Fruit fly (Drosophila melanogaster) whole organism, adult: ENCODE results near the gene CG32533.

ENCODE experiments used
- CG11617 ChIP-seq: fragments of 200-800 bp; sonication (Bioruptor generic); optimal IDR thresholded peaks from 2 replicates; lab custom pipeline; 2017; ENCODE audit warnings: mild to moderate bottlenecking, missing biosample characterization, missing genetic modification reagents, missing genetic modification characterization
- CG12768 ChIP-seq: fragments of 200-800 bp; sonication (Bioruptor generic); optimal IDR thresholded peaks from 2 replicates; lab custom pipeline; 2017; ENCODE audit warnings: missing biosample characterization, missing genetic modification characterization, mild to moderate bottlenecking, moderate library complexity, missing genetic modification reagents
- CG14711 ChIP-seq: fragments of 200-800 bp; sonication (Bioruptor generic); optimal IDR thresholded peaks from 2 replicates; lab custom pipeline; 2018; ENCODE audit warnings: missing biosample characterization, mild to moderate bottlenecking, missing genetic modification characterization, moderate library complexity
- CG1620 ChIP-seq: fragments of 200-800 bp; sonication (Bioruptor generic); optimal IDR thresholded peaks from 2 replicates; lab custom pipeline; 2016; ENCODE audit warnings: missing biosample characterization, missing genetic modification characterization
- CG33017 ChIP-seq: fragments of 200-800 bp; sonication (Bioruptor generic); optimal IDR thresholded peaks from 2 replicates; lab custom pipeline; 2018; ENCODE audit warnings: missing biosample characterization, mild to moderate bottlenecking, missing genetic modification characterization, moderate library complexity
- CG5204 ChIP-seq: fragments of 200-800 bp; sonication (Bioruptor generic); optimal IDR thresholded peaks from 2 replicates; lab custom pipeline; 2016; ENCODE audit warnings: missing biosample characterization, missing genetic modification characterization
- CG7045 ChIP-seq: fragments of 200-800 bp; sonication (Bioruptor generic); optimal IDR thresholded peaks from 2 replicates; lab custom pipeline; 2017; ENCODE audit warnings: missing biosample characterization, mild to moderate bottlenecking, missing genetic modification characterization
- CG7101 ChIP-seq: fragments of 200-800 bp; sonication (Bioruptor generic); optimal IDR thresholded peaks from 2 replicates; lab custom pipeline; 2018; ENCODE audit warnings: missing biosample characterization, mild to moderate bottlenecking, missing genetic modification characterization, moderate library complexity
- Clk ChIP-seq: fragments of 200-800 bp; sonication (Bioruptor generic); optimal IDR thresholded peaks from 2 replicates; lab custom pipeline; 2017; ENCODE audit warnings: missing biosample characterization, missing genetic modification characterization
- Crg-1 ChIP-seq: fragments of 200-800 bp; sonication (Bioruptor generic); optimal IDR thresholded peaks from 2 replicates; lab custom pipeline; 2016; ENCODE audit warnings: missing biosample characterization, missing genetic modification characterization
- Hr96 ChIP-seq: fragments of 200-800 bp; sonication (Bioruptor generic); optimal IDR thresholded peaks from 2 replicates; lab custom pipeline; 2016; ENCODE audit warnings: missing biosample characterization, missing genetic modification characterization
- Mnt ChIP-seq: fragments of 200-800 bp; sonication (Bioruptor generic); optimal IDR thresholded peaks from 2 replicates; lab custom pipeline; 2016; ENCODE audit warnings: missing biosample characterization, mild to moderate bottlenecking, missing genetic modification characterization
- bab1 ChIP-seq: fragments of 200-800 bp; sonication (Bioruptor generic); optimal IDR thresholded peaks from 3 replicates; lab custom pipeline; 2019; ENCODE audit warnings: missing biosample characterization, mild to moderate bottlenecking, missing genetic modification characterization, moderate library complexity
- cic ChIP-seq: fragments of 200-800 bp; sonication (Bioruptor generic); optimal IDR thresholded peaks from 2 replicates; lab custom pipeline; 2017; ENCODE audit warnings: missing biosample characterization, mild to moderate bottlenecking, missing genetic modification characterization, moderate library complexity
- cnc ChIP-seq, 2 experiments: fragments of >200 bp; optimal IDR thresholded peaks; 2 replicates each; lab custom pipeline; 2017
- kay ChIP-seq: fragments of 200-800 bp; sonication (Bioruptor generic); peaks from one replicate; lab custom pipeline; 2016; ENCODE audit warnings: missing biosample characterization, missing genetic modification characterization, borderline replicate concordance
- ovo ChIP-seq: fragments of 200-800 bp; sonication (Bioruptor generic); optimal IDR thresholded peaks from 2 replicates; lab custom pipeline; 2016; ENCODE audit warnings: missing biosample characterization, missing genetic modification characterization
- pad ChIP-seq: fragments of 200-800 bp; sonication (Bioruptor generic); optimal IDR thresholded peaks from 3 replicates; lab custom pipeline; 2017; ENCODE audit warnings: missing biosample characterization, missing genetic modification characterization, mild to moderate bottlenecking, moderate library complexity, missing genetic modification reagents
- tj ChIP-seq: fragments of 200-800 bp; sonication (Bioruptor generic); optimal IDR thresholded peaks from 3 replicates; lab custom pipeline; 2017; ENCODE audit warnings: missing biosample characterization, mild to moderate bottlenecking, missing genetic modification characterization, moderate library complexity
- toe ChIP-seq: fragments of 200-800 bp; sonication (Bioruptor generic); optimal IDR thresholded peaks from 2 replicates; lab custom pipeline; 2016; ENCODE audit warnings: missing biosample characterization, missing genetic modification characterization

CG32533 gene

dm6 chrX:19479134-19479533 lies at the start of gene CG32533:
CG32533 (minus strand) TSS chrX:19479411.
- TF ChIP-seq CG5204 (GFP tag; lab: Kevin White, UChicago) (no peak), CG7101 (tag; lab: Kevin White, UChicago) (no peak)

- TF ChIP-seq Mnt (GFP tag; lab: Kevin White, UChicago), result peak; percentile 36
- TF ChIP-seq CG14711 (tag; lab: Kevin White, UChicago), result no peak
Measured at dm6 chrX:19522597-19522996, 43.4 kb upstream of the CG32533 start.

- no peak for TF ChIP-seq Clk (GFP tag; lab: Kevin White, UChicago)
- TF ChIP-seq bab1 (GFP tag; lab: Kevin White, UChicago), result peak; percentile 18
- TF ChIP-seq toe, result peak; percentile 73
- no peak for TF ChIP-seq CG5204 (GFP tag; lab: Kevin White, UChicago)
- peak; percentile 52 for TF ChIP-seq Hr96 (GFP tag; lab: Kevin White, UChicago)
- TF ChIP-seq CG11617 (GFP tag; lab: Kevin White, UChicago), result peak; percentile 6
- TF ChIP-seq pad (GFP tag; lab: Kevin White, UChicago), result peak; percentile 24
- TF ChIP-seq CG12768 (GFP tag; lab: Kevin White, UChicago), result no peak
- TF ChIP-seq CG1620 (GFP tag; lab: Kevin White, UChicago), result no peak
- no peak for TF ChIP-seq CG7045 (GFP tag; lab: Kevin White, UChicago)
- no peak for TF ChIP-seq CG33017 (tag; lab: Kevin White, UChicago)
- no peak for TF ChIP-seq kay
- TF ChIP-seq ovo (GFP tag; lab: Kevin White, UChicago), result no peak
- peak; percentile 9 for TF ChIP-seq tj (GFP tag; lab: Kevin White, UChicago)
- TF ChIP-seq CG7101 (tag; lab: Kevin White, UChicago), result no peak
- TF ChIP-seq cnc (optimal IDR thresholded peaks at IDR 0.05; lab: Kevin White, UChicago), result no peak
- no peak for TF ChIP-seq cic
- no peak for TF ChIP-seq Crg-1 (GFP tag; lab: Kevin White, UChicago)
- TF ChIP-seq CG14711 (tag; lab: Kevin White, UChicago), result no peak
- peak; percentile 18 for TF ChIP-seq Mnt (GFP tag; lab: Kevin White, UChicago)
Measured at dm6 chrX:19521753-19522383, 42.7 kb upstream of the CG32533 start, which contains the start of the genes Idh3a and CoRest. Idh3a (minus strand) TSS chrX:19521810. CoRest (plus strand) TSS chrX:19521929.

dm6 chrX:19520888-19521287 lies 41.7 kb upstream of the CG32533 start:
- TF ChIP-seq CG12768 (GFP tag; lab: Kevin White, UChicago) (no peak), CG7101 (tag; lab: Kevin White, UChicago) (no peak), Crg-1 (GFP tag; lab: Kevin White, UChicago) (peak; percentile 3), Clk (GFP tag; lab: Kevin White, UChicago) (no peak), cic (peak; percentile 16), Mnt (GFP tag; lab: Kevin White, UChicago) (peak; percentile 39), CG14711 (tag; lab: Kevin White, UChicago) (no peak)

- no peak for TF ChIP-seq Clk (GFP tag; lab: Kevin White, UChicago)
- TF ChIP-seq Hr96 (GFP tag; lab: Kevin White, UChicago), result no peak
- TF ChIP-seq kay, result no peak
- no peak for TF ChIP-seq CG1620 (GFP tag; lab: Kevin White, UChicago)
- TF ChIP-seq pad (GFP tag; lab: Kevin White, UChicago), result no peak
- no peak for TF ChIP-seq CG11617 (GFP tag; lab: Kevin White, UChicago)
- TF ChIP-seq CG14711 (tag; lab: Kevin White, UChicago), result no peak
- TF ChIP-seq Mnt (GFP tag; lab: Kevin White, UChicago), result no peak
- TF ChIP-seq CG7101 (tag; lab: Kevin White, UChicago), result no peak
- no peak for TF ChIP-seq toe
- no peak for TF ChIP-seq CG12768 (GFP tag; lab: Kevin White, UChicago)
- no peak for TF ChIP-seq CG5204 (GFP tag; lab: Kevin White, UChicago)
- TF ChIP-seq cnc (optimal IDR thresholded peaks at IDR 0.05; lab: Kevin White, UChicago), result no peak
- TF ChIP-seq bab1 (GFP tag; lab: Kevin White, UChicago), result no peak
- TF ChIP-seq CG7045 (GFP tag; lab: Kevin White, UChicago), result no peak
- no peak for TF ChIP-seq tj (GFP tag; lab: Kevin White, UChicago)
- TF ChIP-seq Crg-1 (GFP tag; lab: Kevin White, UChicago), result no peak
Measured at dm6 chrX:19520376-19520775, 41.2 kb upstream of the CG32533 start.

dm6 chrX:19510204-19510603 lies 31.0 kb upstream of the CG32533 start:
- TF ChIP-seq pad (GFP tag; lab: Kevin White, UChicago), result peak; percentile 77
- TF ChIP-seq CG33017 (tag; lab: Kevin White, UChicago), result no peak
